Fruit fly (Drosophila melanogaster) whole organism, prepupa: ENCODE measurements around the gene CG16978.

ENCODE experiments used
- Blimp-1 ChIP-seq: fragments of 200-800 bp; sonication (Bioruptor generic); optimal IDR thresholded peaks from 3 replicates; lab custom pipeline; 2017; ENCODE audit warnings: missing biosample characterization, missing genetic modification characterization, mild to moderate bottlenecking, moderate library complexity, missing genetic modification reagents
- CG10631 ChIP-seq: fragments of 200-800 bp; sonication (Bioruptor generic); optimal IDR thresholded peaks from 2 replicates; lab custom pipeline; 2016; ENCODE audit warnings: missing biosample characterization, missing genetic modification characterization
- CG11294 ChIP-seq: fragments of 200-800 bp; sonication (Bioruptor generic); IDR thresholded peaks from 2 replicates; pipeline ENCODE4 v1.3.6; 2022; ENCODE audit warnings: missing biosample characterization, missing genetic modification characterization
- CG11762 ChIP-seq: fragments of 200-800 bp; sonication (Bioruptor generic); optimal IDR thresholded peaks from 3 replicates; lab custom pipeline; 2016; ENCODE audit warnings: missing biosample characterization, missing genetic modification characterization; ENCODE audit not compliant: insufficient read depth
- CG11902 ChIP-seq: fragments of 200-800 bp; sonication (Bioruptor generic); optimal IDR thresholded peaks from 3 replicates; lab custom pipeline; 2016; ENCODE audit warnings: missing biosample characterization, missing genetic modification characterization
- CG15336 ChIP-seq: fragments of 200-800 bp; sonication (Bioruptor generic); IDR thresholded peaks from 2 replicates; pipeline ENCODE4 v1.3.6; 2022; ENCODE audit warnings: missing biosample characterization, missing genetic modification characterization
- CG16779 ChIP-seq: fragments of 200-800 bp; sonication (Bioruptor generic); optimal IDR thresholded peaks from 3 replicates; lab custom pipeline; 2017; ENCODE audit warnings: missing biosample characterization, mild to moderate bottlenecking, missing genetic modification characterization
- CG34406 ChIP-seq: fragments of 200-800 bp; sonication (Bioruptor generic); optimal IDR thresholded peaks from 3 replicates; lab custom pipeline; 2016; ENCODE audit warnings: missing biosample characterization, missing genetic modification characterization
- CG3919 ChIP-seq: fragments of 200-800 bp; sonication (Bioruptor generic); optimal IDR thresholded peaks from 3 replicates; lab custom pipeline; 2016; ENCODE audit warnings: missing biosample characterization, missing genetic modification characterization
- CG6163 ChIP-seq: fragments of 200-800 bp; sonication (Bioruptor generic); IDR thresholded peaks from 3 replicates; pipeline ENCODE4 v1.3.6; 2022; ENCODE audit warnings: missing biosample characterization, missing genetic modification characterization
- CG6792 ChIP-seq: fragments of 200-800 bp; sonication (Bioruptor generic); optimal IDR thresholded peaks from 3 replicates; lab custom pipeline; 2016; ENCODE audit warnings: missing biosample characterization, missing genetic modification characterization
- CG6808 ChIP-seq: fragments of 200-800 bp; sonication (Bioruptor generic); optimal IDR thresholded peaks from 3 replicates; lab custom pipeline; 2017; ENCODE audit warnings: missing biosample characterization, missing genetic modification characterization, mild to moderate bottlenecking, moderate library complexity, missing genetic modification reagents
- CG6854 ChIP-seq: fragments of 200-800 bp; sonication (Bioruptor generic); optimal IDR thresholded peaks from 2 replicates; lab custom pipeline; 2017; ENCODE audit warnings: missing biosample characterization, mild to moderate bottlenecking, missing genetic modification characterization
- CG7368 ChIP-seq: fragments of 200-800 bp; sonication (Bioruptor generic); optimal IDR thresholded peaks from 3 replicates; lab custom pipeline; 2016; ENCODE audit warnings: missing biosample characterization, missing genetic modification characterization
- CG8119 ChIP-seq: fragments of 200-800 bp; sonication (Bioruptor generic); IDR thresholded peaks from 3 replicates; pipeline ENCODE4 v1.3.6; 2022; ENCODE audit warnings: missing biosample characterization, missing genetic modification characterization
- CG8319 ChIP-seq: fragments of 200-800 bp; sonication (Bioruptor generic); optimal IDR thresholded peaks from 3 replicates; lab custom pipeline; 2016; ENCODE audit warnings: missing biosample characterization, missing genetic modification characterization
- CG8632 ChIP-seq: fragments of 200-800 bp; sonication (Bioruptor generic); optimal IDR thresholded peaks from 3 replicates; lab custom pipeline; 2016; ENCODE audit warnings: missing biosample characterization, missing genetic modification characterization
- Eip75B ChIP-seq: fragments of 200-800 bp; sonication (Bioruptor generic); optimal IDR thresholded peaks from 3 replicates; lab custom pipeline; 2016; ENCODE audit warnings: missing biosample characterization, missing genetic modification characterization
- Eip78C ChIP-seq: fragments of 200-800 bp; sonication (Bioruptor generic); peaks from one replicate; lab custom pipeline; 2016; ENCODE audit warnings: missing biosample characterization, missing genetic modification characterization
- Ets21C ChIP-seq: fragments of 200-800 bp; sonication (Bioruptor generic); optimal IDR thresholded peaks from 3 replicates; lab custom pipeline; 2016; ENCODE audit warnings: missing biosample characterization, missing genetic modification characterization
- Ets96B ChIP-seq: fragments of 200-800 bp; optimal IDR thresholded peaks from 2 replicates; lab custom pipeline; 2019; ENCODE audit warnings: missing biosample characterization, mild to moderate bottlenecking, missing genetic modification characterization, moderate library complexity
- Hr4 ChIP-seq: fragments of 200-800 bp; sonication (Bioruptor generic); optimal IDR thresholded peaks from 3 replicates; lab custom pipeline; 2016; ENCODE audit warnings: missing biosample characterization, missing genetic modification characterization
- Lpt ChIP-seq: fragments of 200-800 bp; sonication (Bioruptor generic); optimal IDR thresholded peaks from 3 replicates; lab custom pipeline; 2016; ENCODE audit warnings: missing biosample characterization, missing genetic modification characterization
- Met ChIP-seq: fragments of 200-800 bp; sonication (Bioruptor generic); optimal IDR thresholded peaks from 3 replicates; lab custom pipeline; 2016; ENCODE audit warnings: missing biosample characterization, missing genetic modification characterization
- OdsH ChIP-seq: fragments of 200-800 bp; sonication (Bioruptor generic); optimal IDR thresholded peaks from 3 replicates; lab custom pipeline; 2016; ENCODE audit warnings: missing biosample characterization, missing genetic modification characterization
- Smox ChIP-seq: fragments of 200-800 bp; sonication (Bioruptor generic); optimal IDR thresholded peaks from 3 replicates; lab custom pipeline; 2016; ENCODE audit warnings: missing biosample characterization, missing genetic modification characterization
- Sox102F ChIP-seq: fragments of 200-800 bp; sonication (Bioruptor generic); optimal IDR thresholded peaks from 2 replicates; lab custom pipeline; 2016; ENCODE audit warnings: missing biosample characterization, mild to moderate bottlenecking, missing genetic modification characterization
- achi ChIP-seq: fragments of 200-800 bp; sonication (Bioruptor generic); optimal IDR thresholded peaks from 3 replicates; lab custom pipeline; 2016; ENCODE audit warnings: missing biosample characterization, missing genetic modification characterization
- acj6 ChIP-seq: fragments of 200-800 bp; sonication (Bioruptor generic); optimal IDR thresholded peaks from 3 replicates; lab custom pipeline; 2016; ENCODE audit warnings: missing biosample characterization, missing genetic modification characterization
- dac ChIP-seq: fragments of 200-800 bp; sonication (Bioruptor generic); optimal IDR thresholded peaks from 2 replicates; lab custom pipeline; 2017; ENCODE audit warnings: missing biosample characterization, mild to moderate bottlenecking, missing genetic modification characterization
- dsx ChIP-seq: fragments of 200-800 bp; optimal IDR thresholded peaks from 3 replicates; lab custom pipeline; 2019; ENCODE audit warnings: missing biosample characterization, mild to moderate bottlenecking, missing genetic modification characterization, moderate library complexity; ENCODE audit not compliant: poor library complexity, severe bottlenecking
- eg ChIP-seq: fragments of 200-800 bp; sonication (Bioruptor generic); IDR thresholded peaks from 3 replicates; pipeline ENCODE4 v1.3.6; 2022; ENCODE audit warnings: missing biosample characterization, missing genetic modification characterization
- esn ChIP-seq: fragments of 200-800 bp; sonication (Bioruptor generic); optimal IDR thresholded peaks from 2 replicates; lab custom pipeline; 2016; ENCODE audit warnings: missing biosample characterization, mild to moderate bottlenecking, missing genetic modification characterization, moderate library complexity
- fd59A ChIP-seq: fragments of 200-800 bp; sonication (Bioruptor generic); optimal IDR thresholded peaks from 2 replicates; lab custom pipeline; 2017; ENCODE audit warnings: missing biosample characterization, mild to moderate bottlenecking, missing genetic modification characterization, missing genetic modification reagents
- fd85E ChIP-seq: fragments of 200-800 bp; sonication (Bioruptor generic); optimal IDR thresholded peaks from 3 replicates; lab custom pipeline; 2016; ENCODE audit warnings: missing biosample characterization, missing genetic modification characterization
- fkh ChIP-seq: fragments of 200-800 bp; sonication (Bioruptor generic); optimal IDR thresholded peaks from 3 replicates; lab custom pipeline; 2017; ENCODE audit warnings: missing biosample characterization, mild to moderate bottlenecking, missing genetic modification characterization, moderate library complexity
- lz ChIP-seq: fragments of 200-800 bp; sonication (Bioruptor generic); optimal IDR thresholded peaks from 3 replicates; lab custom pipeline; 2016; ENCODE audit warnings: missing biosample characterization, missing genetic modification characterization
- net ChIP-seq: fragments of 200-800 bp; sonication (Bioruptor generic); optimal IDR thresholded peaks from 3 replicates; lab custom pipeline; 2016; ENCODE audit warnings: missing biosample characterization, missing genetic modification characterization
- salr ChIP-seq, 2 experiments: fragments of 200-800 bp; sonication (Bioruptor generic); optimal IDR thresholded peaks; 3 replicates each; lab custom pipeline; 2016 to 2018; ENCODE audit warnings: missing biosample characterization in 2 of 2, missing genetic modification characterization in 2 of 2, mild to moderate bottlenecking in 1 of 2
- spab ChIP-seq: fragments of 200-800 bp; sonication (Bioruptor generic); optimal IDR thresholded peaks from 2 replicates; lab custom pipeline; 2017; ENCODE audit warnings: missing biosample characterization, mild to moderate bottlenecking, missing genetic modification characterization, missing genetic modification reagents
- ss ChIP-seq, 2 experiments: fragments of 200-800 bp; sonication (Bioruptor generic); optimal IDR thresholded peaks; 2 replicates in 1 of 2; 3 replicates in 1 of 2; lab custom pipeline; 2017 to 2018; ENCODE audit warnings: mild to moderate bottlenecking in 2 of 2, missing biosample characterization in 2 of 2, missing genetic modification characterization in 2 of 2, moderate library complexity in 1 of 2
- svp ChIP-seq: fragments of 200-800 bp; sonication (Bioruptor generic); peaks from one replicate; lab custom pipeline; 2016; ENCODE audit warnings: missing biosample characterization, missing genetic modification characterization
- topi ChIP-seq: fragments of 200-800 bp; sonication (Bioruptor generic); optimal IDR thresholded peaks from 3 replicates; lab custom pipeline; 2016; ENCODE audit warnings: missing biosample characterization, missing genetic modification characterization
- vri ChIP-seq: fragments of 200-800 bp; sonication (Bioruptor generic); optimal IDR thresholded peaks from 3 replicates; lab custom pipeline; 2016; ENCODE audit warnings: missing biosample characterization, mild to moderate bottlenecking, missing genetic modification characterization

CG16978 gene

DNA sequence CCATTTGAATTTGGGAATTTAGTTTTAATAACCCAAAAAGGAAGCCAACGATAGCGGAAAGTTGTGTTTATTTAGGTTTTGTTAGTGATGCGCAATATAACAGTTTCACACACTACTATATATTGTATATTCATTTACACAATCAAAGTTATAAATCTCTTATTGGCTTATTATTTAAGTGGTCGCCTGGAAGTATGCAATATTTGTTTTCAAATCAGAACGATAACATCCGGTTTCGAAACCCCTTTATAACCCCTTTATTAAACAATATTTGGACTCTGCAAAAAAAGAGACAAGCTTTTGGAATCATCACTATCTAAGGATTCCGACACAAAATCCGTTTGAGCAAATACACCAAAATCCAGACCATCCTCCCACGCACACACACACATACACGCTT, 14.5 kb upstream of the CG16978 start:
- TF ChIP-seq CG11294 (no peak), spab (GFP tag; lab: Kevin White, UChicago) (no peak), Eip75B (GFP tag; lab: Kevin White, UChicago) (no peak), Smox (GFP tag; lab: Kevin White, UChicago) (no peak), vri (no peak), lz (GFP tag; lab: Kevin White, UChicago) (peak; percentile 2), fkh (GFP tag; lab: Kevin White, UChicago) (no peak), CG6854 (GFP tag; lab: Kevin White, UChicago) (peak; percentile 39), eg (GFP tag; lab: Robert Waterston, UW) (peak; percentile 18; the same call in 1 of the 3 replicates), Ets96B (no peak), fd85E (GFP tag; lab: Kevin White, UChicago) (no peak), Sox102F (no peak), dsx (GFP tag; lab: Kevin White, UChicago) (no peak), Ets21C (GFP tag; lab: Kevin White, UChicago) (no peak), CG15336 (GFP tag; lab: Robert Waterston, UW) (no peak), CG11902 (GFP tag; lab: Kevin White, UChicago) (no peak), CG8632 (GFP tag; lab: Kevin White, UChicago) (peak; percentile 22), CG8319 (GFP tag; lab: Kevin White, UChicago) (no peak), CG16779 (tag; lab: Kevin White, UChicago) (no peak), Eip78C (peak; percentile 87), Lpt (GFP tag; lab: Kevin White, UChicago) (no peak), CG6792 (GFP tag; lab: Kevin White, UChicago) (peak; percentile 5), Hr4 (GFP tag; lab: Kevin White, UChicago) (no peak), topi (GFP tag; lab: Kevin White, UChicago) (peak; percentile 34), CG3919 (GFP tag; lab: Kevin White, UChicago) (peak; percentile 36), Met (GFP tag; lab: Kevin White, UChicago) (peak; percentile 28), CG10631 (no peak), OdsH (GFP tag; lab: Kevin White, UChicago) (no peak), Blimp-1 (GFP tag; lab: Kevin White, UChicago) (no peak), acj6 (no peak), CG6808 (peak; percentile 15), ss (GFP tag; optimal IDR thresholded peaks at IDR 0.05; lab: Kevin White, UChicago) (peak in 1 of 2 experiments; percentile 13), salr (GFP tag; optimal IDR thresholded peaks at IDR 0.05; lab: Kevin White, UChicago) (no peak), CG6163 (GFP tag; lab: Robert Waterston, UW) (no peak), fd59A (GFP tag; lab: Kevin White, UChicago) (no peak), CG34406 (GFP tag; lab: Kevin White, UChicago) (peak; percentile 16), net (peak; percentile 6), CG7368 (GFP tag; lab: Kevin White, UChicago) (no peak), CG8119 (GFP tag; lab: Robert Waterston, UW) (0 out of 3 replicates have a peak, but pooled peaks have one; percentile 22), esn (peak; percentile 9), CG11762 (GFP tag; lab: Kevin White, UChicago) (no peak)

DNA sequence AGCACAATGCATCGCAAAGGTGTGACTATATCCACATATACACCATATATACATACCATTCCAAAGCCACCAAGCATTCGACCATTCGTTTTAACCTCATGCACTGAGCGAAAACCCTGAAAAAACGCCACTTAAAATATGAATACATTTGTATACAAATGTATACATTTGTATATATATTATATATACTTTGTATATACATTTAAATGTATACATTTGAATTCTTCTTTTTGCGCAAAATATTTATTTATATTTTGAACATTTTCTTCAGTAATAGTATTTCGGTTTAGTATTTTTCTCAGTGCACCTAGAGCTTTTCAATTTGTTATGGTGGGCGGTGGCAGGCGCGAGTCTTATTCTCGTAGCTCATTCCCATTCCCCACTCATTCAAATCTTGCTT, 12.9 kb upstream of the CG16978 start:
- peak; percentile 66 for TF ChIP-seq svp (GFP tag; lab: Kevin White, UChicago)
- TF ChIP-seq Ets21C (GFP tag; lab: Kevin White, UChicago) = no peak
- no peak for TF ChIP-seq dac (GFP tag; lab: Kevin White, UChicago)
- TF ChIP-seq Eip78C = peak; percentile 49
- 0 out of 3 replicates have a peak, but pooled peaks have one; percentile 32 for TF ChIP-seq CG6163 (GFP tag; lab: Robert Waterston, UW)
- TF ChIP-seq CG11294 = peak; percentile 21; the same call in 1 of the 2 replicates
- TF ChIP-seq fd59A (GFP tag; lab: Kevin White, UChicago) = no peak
- peak; percentile 27 for TF ChIP-seq Ets96B
- TF ChIP-seq spab (GFP tag; lab: Kevin White, UChicago) = no peak
- TF ChIP-seq CG10631 = peak; percentile 12
- peak; percentile 18 for TF ChIP-seq OdsH (GFP tag; lab: Kevin White, UChicago)
- peak; percentile 35; the same call in 1 of the 3 replicates for TF ChIP-seq CG8119 (GFP tag; lab: Robert Waterston, UW)
- no peak for TF ChIP-seq vri
- TF ChIP-seq achi (GFP tag; lab: Kevin White, UChicago) = peak; percentile 21
- no peak for TF ChIP-seq Smox (GFP tag; lab: Kevin White, UChicago)
